Worm (Caenorhabditis elegans): ENCODE measurements around the gene cdf-2.

ce11 chrX:12484078-12484477 is 17.4 kb upstream of the cdf-2 start:
- TF ChIP-seq flt-1 (GFP tag; IDR thresholded peaks at IDR 0.05) (no peak), cog-1 (tag; optimal IDR thresholded peaks at IDR 0.05) (no peak), ref-1 (GFP tag; conservative IDR thresholded peaks at IDR 0.05) (no peak)

All from whole organism, midembryonic.